Fruit fly (Drosophila melanogaster): ENCODE measurements around the gene CG31142.

The CG31142 gene

dm6 chr3R:23922502-23923350, 6.3 kb upstream of the CG31142 start, which contains the start of the genes sba and CG31141 (continued):
- TF ChIP-seq CG18764 (GFP tag; optimal IDR thresholded peaks at IDR 0.05) (no peak), CG9215 (GFP tag; IDR thresholded peaks at IDR 0.05) (no peak), CG14441 (GFP tag; IDR thresholded peaks at IDR 0.05) (no peak), HLH4C (GFP tag; IDR thresholded peaks at IDR 0.05; ENCODE audit: partially characterized antibody) (peak; percentile 84), Jarid2 (GFP tag; optimal IDR thresholded peaks at IDR 0.05) (peak; percentile 90), sd (tag; optimal IDR thresholded peaks at IDR 0.05) (peak; percentile 52), seq (GFP tag; IDR thresholded peaks at IDR 0.05) (no peak), toy (GFP tag; IDR thresholded peaks at IDR 0.05) (no peak), NFAT (GFP tag; IDR thresholded peaks at IDR 0.05) (0 out of 2 replicates have a peak, but pooled peaks have one; percentile 20), CG11696 (GFP tag; IDR thresholded peaks at IDR 0.05) (no peak), ham (GFP tag; IDR thresholded peaks at IDR 0.05) (no peak), cad (GFP tag; optimal IDR thresholded peaks at IDR 0.05) (peak; percentile 36), ase (GFP tag; IDR thresholded peaks at IDR 0.05) (no peak), lilli (GFP tag; optimal IDR thresholded peaks at IDR 0.05) (peak; percentile 26), Scr (GFP tag; IDR thresholded peaks at IDR 0.05; ENCODE audit: partially characterized antibody) (peak; percentile 79), sr (GFP tag; IDR thresholded peaks at IDR 0.05) (no peak), gem (tag; optimal IDR thresholded peaks at IDR 0.05) (no peak), Antp (GFP tag; optimal IDR thresholded peaks at IDR 0.05) (no peak), unc-4 (GFP tag; IDR thresholded peaks at IDR 0.05; ENCODE audit: partially characterized antibody) (peak; percentile 86), CG17829 (tag; optimal IDR thresholded peaks at IDR 0.05) (peak; percentile 3), cg (GFP tag; optimal IDR thresholded peaks at IDR 0.05) (peak; percentile 75), CG6765 (GFP tag; optimal IDR thresholded peaks at IDR 0.05) (peak; percentile 28), Max (GFP tag; optimal IDR thresholded peaks at IDR 0.05) (no peak), CG2129 (GFP tag; IDR thresholded peaks at IDR 0.05; ENCODE audit: partially characterized antibody) (peak; percentile 55; the same call in 1 of the 2 replicates), crc (GFP tag; optimal IDR thresholded peaks at IDR 0.05) (no peak), CG12155 (GFP tag; optimal IDR thresholded peaks at IDR 0.05) (no peak), hbn (GFP tag; IDR thresholded peaks at IDR 0.05; ENCODE audit: partially characterized antibody) (peak; percentile 86), Poxn (GFP tag; IDR thresholded peaks at IDR 0.05) (no peak), BtbVII (GFP tag; optimal IDR thresholded peaks at IDR 0.05) (peak; percentile 9), Camta (GFP tag; optimal IDR thresholded peaks at IDR 0.05) (no peak), CG12391 (tag; optimal IDR thresholded peaks at IDR 0.05) (peak; percentile 29), Ets65A (GFP tag) (no peak), CG10267 (tag; optimal IDR thresholded peaks at IDR 0.05) (peak; percentile 15), CG1024 (GFP tag; IDR thresholded peaks at IDR 0.05) (peak; percentile 36; the same call in 1 of the 2 replicates), CG8924 (tag; optimal IDR thresholded peaks at IDR 0.05) (peak; percentile 54), Six4 (GFP tag; optimal IDR thresholded peaks at IDR 0.05) (no peak), Xbp1 (GFP tag; optimal IDR thresholded peaks at IDR 0.05) (peak; percentile 0), HLHmδ (GFP tag; optimal IDR thresholded peaks at IDR 0.05) (peak; percentile 38), CG4820 (GFP tag; optimal IDR thresholded peaks at IDR 0.05) (no peak), Aef1 (GFP tag; IDR thresholded peaks at IDR 0.05) (peak; percentile 69), klu (GFP tag; IDR thresholded peaks at IDR 0.05) (no peak), yki (optimal IDR thresholded peaks at IDR 0.05) (no peak), emc (GFP tag; optimal IDR thresholded peaks at IDR 0.05) (no peak), D19A (tag; optimal IDR thresholded peaks at IDR 0.05) (no peak), CG7839 (tag; optimal IDR thresholded peaks at IDR 0.05) (peak; percentile 3), Dek (tag; optimal IDR thresholded peaks at IDR 0.05) (peak; percentile 24), CG17568 (GFP tag; optimal IDR thresholded peaks at IDR 0.05) (peak; percentile 51), CG12659 (GFP tag; optimal IDR thresholded peaks at IDR 0.05) (peak; percentile 84), CG15696 (tag; optimal IDR thresholded peaks at IDR 0.05) (peak; percentile 2)

Measured in whole organism, embryonic.